Fruit fly (Drosophila melanogaster): ENCODE data around the gene Tengl2.
A peak's percentile ranks its signal among the peaks of the same experiment; 100 is the strongest.

Tengl2 gene

DNA sequence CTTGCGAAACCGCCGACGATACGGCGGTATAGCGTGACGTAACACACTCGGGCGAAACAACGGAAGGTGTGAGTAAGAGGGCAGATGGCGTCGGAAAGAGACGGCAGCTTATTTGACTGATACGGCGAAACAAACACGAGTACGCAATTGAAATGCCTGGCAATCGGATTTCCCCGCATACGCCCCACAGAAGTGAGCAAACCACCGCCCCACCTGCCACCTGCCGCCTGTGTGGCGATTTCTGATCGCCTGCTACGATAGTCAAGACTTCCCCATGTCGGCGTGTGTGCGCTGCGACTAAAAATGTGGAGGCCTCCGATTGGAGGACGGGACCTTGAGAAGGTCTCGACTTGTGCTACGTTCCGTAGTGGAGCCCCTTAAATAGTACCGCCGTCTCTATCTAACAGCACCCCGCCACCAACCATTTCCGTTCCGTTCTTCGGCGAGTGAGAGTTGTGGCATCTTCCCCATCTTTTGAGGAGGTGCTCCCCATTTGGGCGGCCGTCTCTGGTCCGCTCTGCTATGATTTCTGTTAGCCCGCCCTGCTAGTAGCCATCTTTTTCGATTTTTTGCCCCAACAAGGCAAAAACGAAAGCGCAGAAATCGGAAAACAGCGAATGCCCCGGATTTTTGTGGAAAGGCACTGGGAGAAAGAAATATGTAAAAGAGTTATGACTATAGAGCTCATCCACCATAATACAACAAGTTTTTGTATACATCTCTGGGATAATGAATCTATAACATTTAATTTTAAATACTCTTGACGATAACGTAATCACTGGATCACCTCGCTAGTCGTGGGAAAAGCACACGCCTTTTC lies 40.4 kb downstream of the Tengl2 start (continued):
- TF ChIP-seq Rfx (GFP tag; IDR thresholded peaks at IDR 0.05) (no peak), CG17829 (tag; optimal IDR thresholded peaks at IDR 0.05) (peak; percentile 84), repo (GFP tag; optimal IDR thresholded peaks at IDR 0.05) (peak; percentile 82), Dfd (GFP tag; optimal IDR thresholded peaks at IDR 0.05) (no peak), CG4360 (GFP tag; IDR thresholded peaks at IDR 0.05) (no peak), Ada2b (GFP tag; IDR thresholded peaks at IDR 0.05) (no peak), mld (GFP tag; IDR thresholded peaks at IDR 0.05; ENCODE audit: partially characterized antibody) (no peak), mirr (GFP tag; optimal IDR thresholded peaks at IDR 0.05) (peak; percentile 84), pzg (GFP tag; optimal IDR thresholded peaks at IDR 0.05) (no peak), CG31388 (GFP tag; optimal IDR thresholded peaks at IDR 0.05) (peak; percentile 56), CG18262 (tag; optimal IDR thresholded peaks at IDR 0.05) (peak; percentile 89), Doc3 (GFP tag; IDR thresholded peaks at IDR 0.05; ENCODE audit: partially characterized antibody) (no peak), CG18011 (GFP tag; optimal IDR thresholded peaks at IDR 0.05) (peak; percentile 41), CG2116 (GFP tag; optimal IDR thresholded peaks at IDR 0.05) (peak; percentile 53), Dad (GFP tag; optimal IDR thresholded peaks at IDR 0.05) (peak; percentile 90), CG18599 (GFP tag; optimal IDR thresholded peaks at IDR 0.05) (peak; percentile 93)

DNA sequence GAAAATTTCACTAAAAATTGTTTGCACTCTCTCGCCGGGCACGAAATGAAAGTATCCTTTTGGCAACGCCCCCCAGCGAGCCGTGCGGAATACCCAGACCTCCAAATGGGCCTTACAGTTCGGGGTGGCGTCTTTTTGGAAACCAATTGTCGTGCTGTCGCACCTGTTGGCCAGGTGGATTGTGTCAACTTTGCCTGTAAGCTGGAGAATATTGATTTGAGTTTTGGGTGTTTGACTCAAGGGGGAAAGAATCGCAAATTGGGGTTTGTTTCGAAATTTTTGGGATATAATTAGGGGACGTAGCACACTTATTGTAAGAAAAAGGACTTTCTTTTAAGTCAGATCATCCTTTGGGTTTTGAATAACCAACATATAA lies 41.1 kb downstream of the Tengl2 start:
- TF ChIP-seq scrt (GFP tag; optimal IDR thresholded peaks at IDR 0.05) (peak; percentile 52), CG13894 (tag; optimal IDR thresholded peaks at IDR 0.05) (peak; percentile 86), Adf1 (GFP tag; IDR thresholded peaks at IDR 0.05) (no peak), da (GFP tag; optimal IDR thresholded peaks at IDR 0.05) (no peak), onecut (GFP tag; IDR thresholded peaks at IDR 0.05) (peak; percentile 81), sug (tag; optimal IDR thresholded peaks at IDR 0.05) (peak; percentile 83)

DNA sequence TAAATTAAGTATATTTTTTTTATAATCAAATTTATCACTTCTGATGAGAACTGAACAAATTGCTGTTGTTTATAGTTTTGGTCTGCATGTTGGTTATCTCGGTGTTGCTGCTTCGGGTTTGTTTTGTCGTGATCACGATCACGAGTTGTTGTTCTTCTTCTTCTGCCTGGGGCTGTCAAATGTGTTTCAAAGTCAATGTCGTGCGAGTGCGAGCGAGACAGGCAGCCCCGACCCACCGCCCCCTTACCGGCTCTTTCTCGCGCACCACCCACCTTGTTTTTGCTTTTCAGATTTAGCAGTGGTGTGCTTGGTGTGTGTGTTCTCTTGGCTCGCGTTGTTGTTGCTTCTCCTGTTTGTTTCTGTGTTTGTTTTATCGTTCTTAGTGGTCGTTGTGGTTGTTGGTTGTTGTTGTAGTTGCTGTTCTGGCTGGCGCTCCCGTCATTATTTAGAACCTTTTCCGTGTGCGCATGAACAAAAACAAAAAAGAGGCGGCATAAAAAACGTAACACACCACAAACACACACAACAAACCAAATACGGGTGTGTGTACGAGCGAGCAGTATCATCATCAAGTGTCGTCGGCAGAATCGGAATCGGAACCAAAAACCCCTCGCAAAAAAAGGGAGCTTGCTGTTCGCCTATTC lies 41.6 kb downstream of the Tengl2 start, which contains the start of gene COX7AL2:
Gene COX7AL2 (minus strand): TSS at position 438 of the 644 bp plus-strand sequence.
- no peak for TF ChIP-seq CG17568 (GFP tag; optimal IDR thresholded peaks at IDR 0.05)
- TF ChIP-seq Stat92E (GFP tag; optimal IDR thresholded peaks at IDR 0.05) = peak in 1 of 3 experiments; percentile 70
- TF ChIP-seq CG11560 (tag; IDR thresholded peaks at IDR 0.05) = no peak
- TF ChIP-seq CG10431 (GFP tag; optimal IDR thresholded peaks at IDR 0.05) = peak; percentile 35
- no peak for TF ChIP-seq pho (GFP tag; optimal IDR thresholded peaks at IDR 0.05)
- TF ChIP-seq NK7.1 (GFP tag; optimal IDR thresholded peaks at IDR 0.05) = no peak
- TF ChIP-seq gem (tag; optimal IDR thresholded peaks at IDR 0.05) = no peak
- no peak for TF ChIP-seq CG6683 (GFP tag; optimal IDR thresholded peaks at IDR 0.05)
- no peak for TF ChIP-seq dpn (GFP tag; optimal IDR thresholded peaks at IDR 0.05)
- peak; percentile 38 for TF ChIP-seq CG10274 (GFP tag; optimal IDR thresholded peaks at IDR 0.05)
- no peak for TF ChIP-seq CG11093 (GFP tag; IDR thresholded peaks at IDR 0.05)
- peak; percentile 37 for TF ChIP-seq CG4424 (GFP tag; optimal IDR thresholded peaks at IDR 0.05)
- TF ChIP-seq cwo (GFP tag; optimal IDR thresholded peaks at IDR 0.05) = peak; percentile 89
- no peak for TF ChIP-seq CG7987 (GFP tag; optimal IDR thresholded peaks at IDR 0.05)
- no peak for TF ChIP-seq CG8388 (GFP tag; optimal IDR thresholded peaks at IDR 0.05)
- TF ChIP-seq Sox100B (GFP tag; optimal IDR thresholded peaks at IDR 0.05) = no peak
- TF ChIP-seq dan (GFP tag; IDR thresholded peaks at IDR 0.05) = no peak
- TF ChIP-seq CG18262 (tag; optimal IDR thresholded peaks at IDR 0.05) = no peak
- TF ChIP-seq slou (GFP tag; optimal IDR thresholded peaks at IDR 0.05) = no peak
- TF ChIP-seq ewg (GFP tag; optimal IDR thresholded peaks at IDR 0.05) = peak; percentile 20
- TF ChIP-seq Hmx (GFP tag; optimal IDR thresholded peaks at IDR 0.05) = no peak
- TF ChIP-seq sc (optimal IDR thresholded peaks at IDR 0.05) = no peak
- TF ChIP-seq sc (GFP tag; optimal IDR thresholded peaks at IDR 0.05) = peak; percentile 19
- no peak for TF ChIP-seq Xrp1 (GFP tag; IDR thresholded peaks at IDR 0.05)
- no peak for TF ChIP-seq Myb (GFP tag; optimal IDR thresholded peaks at IDR 0.05)
